Fruit fly (Drosophila melanogaster): Measurements from ENCODE around the gene CG9372.

The CG9372 gene

dm6 chr3L:19605974-19606497, at the start of gene CG9372, which contains the start of gene lush:
Gene CG9372 (plus strand): TSS chr3L:19606208.
Gene lush (minus strand): TSS chr3L:19606090.
- TF ChIP-seq CTCF (optimal IDR thresholded peaks at IDR 0.05) (no peak), CG8478 (optimal IDR thresholded peaks at IDR 0.05) (no peak)

DNA sequence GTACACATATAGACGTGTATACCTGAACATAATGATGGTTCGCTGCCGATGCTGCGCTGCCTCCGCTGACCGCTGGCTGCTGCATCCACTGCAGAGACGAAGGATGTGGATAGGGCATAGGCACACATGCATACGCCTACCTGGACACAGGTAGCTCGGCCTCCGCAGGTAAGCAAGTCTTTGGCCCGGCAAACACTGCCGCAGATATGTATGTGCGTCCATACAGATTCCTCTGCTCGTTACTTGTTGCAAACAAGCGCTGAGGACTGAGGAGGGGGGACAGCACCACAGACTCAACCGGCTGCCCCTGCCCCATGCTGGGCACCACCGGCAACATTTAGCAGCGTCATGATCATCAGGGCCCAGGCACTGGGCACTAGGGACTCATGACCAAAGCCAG, 49.3 kb upstream of the CG9372 start:
- TF ChIP-seq CG8478 (optimal IDR thresholded peaks at IDR 0.05) (no peak), CTCF (optimal IDR thresholded peaks at IDR 0.05) (no peak)

DNA sequence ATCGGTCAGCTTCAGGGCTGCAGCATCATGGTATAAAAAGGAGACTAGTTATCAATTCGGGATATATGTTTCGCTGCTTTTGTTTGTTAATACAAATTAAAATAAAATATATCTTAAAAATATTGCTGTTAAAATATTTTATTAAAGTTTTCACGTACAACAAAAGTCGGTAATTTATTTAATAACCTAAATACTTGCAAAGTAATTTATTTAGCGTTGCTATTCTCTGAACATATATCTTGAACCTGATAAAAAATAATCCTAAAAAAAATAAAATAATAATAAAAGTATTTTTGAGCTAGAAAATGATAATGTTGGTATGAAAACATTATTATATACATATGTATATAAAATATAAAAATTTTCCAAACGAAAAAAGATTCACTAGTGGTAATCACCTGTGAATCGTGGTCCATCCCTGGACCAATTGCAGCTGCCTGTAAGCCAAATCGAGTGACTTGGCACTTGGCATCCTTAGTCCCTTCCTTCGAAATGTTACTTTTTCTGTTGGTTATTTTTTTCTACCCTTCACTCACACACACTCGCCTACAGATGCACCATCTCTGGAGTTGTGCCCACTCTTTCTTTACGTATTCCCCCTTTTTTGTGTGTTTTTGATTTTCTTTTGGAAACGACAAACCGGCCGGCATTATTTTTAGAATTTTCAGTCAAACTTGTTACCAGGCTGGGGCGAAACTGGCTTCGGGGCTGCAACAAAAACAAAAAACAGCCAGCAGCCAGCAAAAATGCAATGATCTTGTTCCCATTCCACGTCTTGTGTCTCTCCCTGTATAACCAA, 48.6 kb upstream of the CG9372 start:
- no peak for TF ChIP-seq CG8478 (optimal IDR thresholded peaks at IDR 0.05)
- no peak for TF ChIP-seq CTCF (optimal IDR thresholded peaks at IDR 0.05)

- no peak for TF ChIP-seq CTCF (optimal IDR thresholded peaks at IDR 0.05)
- TF ChIP-seq CG8478 (optimal IDR thresholded peaks at IDR 0.05) = no peak
Observed at dm6 chr3L:19557996-19558375, 48.0 kb upstream of the CG9372 start.

DNA sequence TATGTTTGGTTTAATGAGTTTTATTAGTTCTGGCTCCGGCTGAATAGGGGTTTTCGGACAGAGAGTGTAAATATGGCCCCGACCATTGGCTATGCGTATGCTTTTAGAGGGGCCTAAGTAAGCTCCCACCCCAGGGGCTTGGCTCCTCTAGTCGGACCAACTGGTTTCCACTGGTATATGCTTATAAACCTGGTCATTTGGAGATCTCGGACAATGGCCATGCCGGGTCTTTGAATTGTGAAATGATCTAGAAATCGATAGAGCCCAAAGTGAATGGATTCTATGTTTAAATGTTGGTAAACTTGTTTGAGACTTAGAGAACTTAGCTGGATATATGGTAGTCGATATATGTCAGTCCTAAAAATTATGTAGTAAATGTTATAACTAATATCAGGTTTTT, 47.3 kb upstream of the CG9372 start:
- no peak for TF ChIP-seq CTCF (optimal IDR thresholded peaks at IDR 0.05)
- no peak for TF ChIP-seq CG8478 (optimal IDR thresholded peaks at IDR 0.05)

DNA sequence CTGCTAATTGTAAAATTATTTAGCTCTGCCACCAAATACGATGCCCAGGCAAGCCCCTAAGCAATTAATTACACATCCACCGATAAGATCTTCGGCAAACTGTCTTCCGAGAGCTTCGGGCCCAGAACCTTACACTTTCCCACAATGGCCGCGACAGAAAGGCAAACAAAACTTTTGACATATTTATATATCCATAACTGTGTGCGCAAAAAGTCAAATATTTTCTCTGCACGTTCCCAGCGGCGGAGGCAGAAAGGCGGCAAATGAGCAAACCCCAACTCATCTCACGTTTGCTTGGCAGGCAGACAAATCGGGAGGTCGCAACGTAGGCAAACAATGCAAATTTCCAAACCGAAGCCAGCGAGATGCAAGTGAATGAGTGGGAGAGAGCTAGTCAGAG, 46.8 kb upstream of the CG9372 start:
- no peak for TF ChIP-seq CTCF (optimal IDR thresholded peaks at IDR 0.05)
- no peak for TF ChIP-seq CG8478 (optimal IDR thresholded peaks at IDR 0.05)

- TF ChIP-seq CTCF (optimal IDR thresholded peaks at IDR 0.05) (no peak), CG8478 (optimal IDR thresholded peaks at IDR 0.05) (no peak)
Observed at dm6 chr3L:19560005-19560694, 45.9 kb upstream of the CG9372 start.

DNA sequence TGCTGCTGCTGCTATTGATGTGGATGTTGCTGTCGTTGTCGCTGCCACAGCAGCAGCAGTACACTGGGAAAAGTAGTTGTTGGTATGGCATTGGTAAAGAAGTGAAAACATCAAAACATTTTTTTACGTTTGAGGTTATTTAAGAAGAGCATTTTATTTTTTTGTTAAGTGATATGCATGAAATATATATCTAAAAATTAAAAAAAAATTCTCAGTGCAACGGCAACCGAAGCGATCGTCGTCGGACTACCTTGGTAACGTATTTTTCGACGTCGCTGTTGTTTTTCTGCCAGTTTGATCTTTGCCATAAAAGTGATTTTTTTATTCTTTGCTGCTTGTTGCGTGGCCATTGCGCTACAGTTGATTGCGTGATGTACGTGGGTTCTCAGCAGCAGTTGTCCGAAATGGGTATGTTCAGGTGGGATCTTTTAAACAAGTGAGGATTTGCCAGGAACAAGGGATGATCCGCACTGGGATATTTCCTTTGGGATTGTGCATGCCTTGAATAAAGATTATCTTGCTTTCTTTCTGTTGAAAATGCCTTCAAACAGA, 45.2 kb upstream of the CG9372 start:
- TF ChIP-seq CG8478 (optimal IDR thresholded peaks at IDR 0.05) (no peak), CTCF (optimal IDR thresholded peaks at IDR 0.05) (no peak)

- TF ChIP-seq CTCF (optimal IDR thresholded peaks at IDR 0.05) = no peak
- TF ChIP-seq CG8478 (optimal IDR thresholded peaks at IDR 0.05) = no peak
Observed at dm6 chr3L:19561745-19562144, 44.3 kb upstream of the CG9372 start.

dm6 chr3L:19562146-19562700, 43.8 kb upstream of the CG9372 start:
- TF ChIP-seq CG8478 (optimal IDR thresholded peaks at IDR 0.05) (no peak), CTCF (optimal IDR thresholded peaks at IDR 0.05) (no peak)

DNA sequence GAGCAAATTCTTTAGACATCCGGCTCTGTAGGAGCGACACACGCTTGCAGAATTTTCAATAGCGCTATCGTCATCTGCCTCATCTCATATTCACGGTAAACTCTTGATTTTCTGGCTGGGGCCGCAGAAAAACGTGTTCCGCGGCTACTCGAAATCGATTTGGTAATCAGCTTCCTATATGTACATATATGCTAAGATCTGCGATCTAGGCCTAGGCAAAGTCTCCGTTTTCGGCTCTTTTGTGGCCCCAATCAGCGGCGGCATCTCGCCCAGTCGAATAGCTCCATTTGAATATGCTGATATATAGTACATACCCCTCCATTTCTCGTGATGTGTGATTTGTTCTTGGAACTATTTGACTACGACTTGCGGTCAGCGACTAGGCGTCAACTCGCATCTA, 43.0 kb upstream of the CG9372 start:
- TF ChIP-seq CTCF (optimal IDR thresholded peaks at IDR 0.05) (no peak), CG8478 (optimal IDR thresholded peaks at IDR 0.05) (no peak)

DNA sequence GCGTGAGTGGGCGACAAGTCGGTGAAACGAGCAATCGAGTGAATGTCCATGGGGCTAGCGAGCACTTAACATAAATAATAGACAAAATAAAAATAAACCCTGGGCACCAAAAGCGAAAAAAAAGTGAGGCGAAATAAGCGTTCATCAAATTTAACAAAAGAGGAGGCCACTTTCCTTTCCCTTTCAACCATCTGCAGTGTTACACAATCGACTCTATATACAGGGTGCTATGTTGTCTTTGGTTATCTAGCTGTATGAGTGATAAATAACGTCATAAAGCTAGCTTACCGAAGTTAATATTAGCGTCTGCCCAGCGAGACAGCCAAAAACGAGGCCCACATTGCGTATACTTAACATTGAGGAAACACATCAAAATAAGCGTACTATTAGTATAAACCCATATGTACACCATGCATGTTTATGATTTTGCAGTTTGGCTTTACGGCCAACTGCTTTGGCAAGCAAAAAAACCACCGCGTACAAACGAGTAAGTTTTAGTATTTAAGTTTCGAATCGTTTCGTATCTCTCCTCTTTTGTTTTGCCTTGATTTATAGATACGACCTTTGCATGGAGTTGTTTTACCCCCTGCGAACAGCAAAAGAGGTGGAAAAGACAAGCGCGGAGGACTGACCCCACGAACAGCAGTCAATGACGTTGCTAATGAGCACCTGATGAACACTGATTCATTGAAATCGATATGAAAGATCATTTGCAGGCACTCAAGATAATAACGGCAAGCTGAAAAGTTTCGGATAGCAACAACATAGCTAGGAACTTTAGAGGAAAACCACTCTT, 40.9 kb upstream of the CG9372 start:
- TF ChIP-seq CG8478 (optimal IDR thresholded peaks at IDR 0.05) (no peak), CTCF (optimal IDR thresholded peaks at IDR 0.05) (no peak)

dm6 chr3L:19566127-19566526, 39.9 kb upstream of the CG9372 start:
- TF ChIP-seq CG8478 (optimal IDR thresholded peaks at IDR 0.05) = no peak
- TF ChIP-seq CTCF (optimal IDR thresholded peaks at IDR 0.05) = no peak

dm6 chr3L:19568999-19569398, 37.0 kb upstream of the CG9372 start:
- peak; percentile 10 to 50 for TF ChIP-seq CTCF (optimal IDR thresholded peaks at IDR 0.05)
- TF ChIP-seq CG8478 (optimal IDR thresholded peaks at IDR 0.05) = no peak

DNA sequence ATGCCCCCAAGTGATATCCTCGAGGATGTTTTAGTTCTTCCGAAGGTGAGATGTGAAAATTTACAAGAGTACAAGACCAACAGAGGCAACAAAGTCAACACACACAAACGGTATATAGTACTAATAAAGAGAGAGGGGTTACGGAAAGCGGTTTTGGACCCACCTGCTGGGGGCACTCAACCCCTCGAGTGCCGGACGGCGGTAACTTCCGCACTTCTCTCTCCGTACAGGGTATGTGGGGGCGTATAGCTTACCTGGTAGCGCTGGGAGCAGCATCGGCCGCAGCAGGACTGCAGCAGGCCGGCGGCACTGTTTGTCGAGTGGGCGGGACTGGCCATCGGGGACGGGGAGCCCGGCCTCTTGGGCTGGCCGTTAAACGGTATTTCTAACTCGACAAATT, 36.6 kb upstream of the CG9372 start:
- TF ChIP-seq CG8478 (optimal IDR thresholded peaks at IDR 0.05) (no peak), CTCF (optimal IDR thresholded peaks at IDR 0.05) (no peak)

Data from S2 (cell line).